Fruit fly (Drosophila melanogaster) whole organism, wandering third instar larva: ENCODE measurements around the gene uif.

Experiments
- Dfd ChIP-seq: fragments of >200 bp; optimal IDR thresholded peaks from 2 replicates; lab custom pipeline; 2017; ENCODE audit warnings: missing biosample characterization, missing genetic modification characterization
- GATAd ChIP-seq: sonication (Bioruptor generic); optimal IDR thresholded peaks from 2 replicates; lab custom pipeline; 2016; ENCODE audit warnings: missing biosample characterization, missing genetic modification characterization
- HLH106 ChIP-seq: fragments of 200-800 bp; optimal IDR thresholded peaks from 3 replicates; lab custom pipeline; 2019; ENCODE audit warnings: missing biosample characterization, mild to moderate bottlenecking, missing genetic modification characterization, moderate library complexity
- Hnf4 ChIP-seq: fragments of 200-800 bp; sonication (Bioruptor generic); optimal IDR thresholded peaks from 2 replicates; lab custom pipeline; 2016; ENCODE audit warnings: missing biosample characterization, mild to moderate bottlenecking, missing genetic modification characterization
- Hr78 ChIP-seq: fragments of >200 bp; optimal IDR thresholded peaks from 2 replicates; lab custom pipeline; 2017; ENCODE audit warnings: missing biosample characterization, missing genetic modification characterization
- Hr83 ChIP-seq: fragments of 200-300 bp; sonication (Bioruptor generic); optimal IDR thresholded peaks from 2 replicates; lab custom pipeline; 2016; ENCODE audit warnings: missing biosample characterization, mild to moderate bottlenecking, missing genetic modification characterization, moderate library complexity; ENCODE audit not compliant: poor library complexity, severe bottlenecking
- Myc ChIP-seq: fragments of >200 bp; optimal IDR thresholded peaks from 2 replicates; lab custom pipeline; 2017
- N ChIP-seq: fragments of >200 bp; optimal IDR thresholded peaks from 2 replicates; lab custom pipeline; 2018; ENCODE audit warnings: missing biosample characterization, missing external identifiers, missing genetic modification characterization
- dl ChIP-seq, 2 experiments: fragments of 175-275, 200-275 bp in 1 of 2; fragments of 200-275 bp in 1 of 2; sonication (Bioruptor generic); optimal IDR thresholded peaks; lab custom pipeline; 2018; ENCODE audit warnings: mild to moderate bottlenecking in 2 of 2, missing biosample characterization in 2 of 2, missing genetic modification characterization in 2 of 2, moderate library complexity in 2 of 2; ENCODE audit not compliant: partially characterized antibody in 2 of 2, insufficient read depth in 1 of 2
- foxo ChIP-seq, 2 experiments: fragments of 200-800 bp; sonication (Bioruptor generic); optimal IDR thresholded peaks; 2 replicates in 1 of 2; 3 replicates in 1 of 2; lab custom pipeline; 2016 to 2017; ENCODE audit warnings: missing biosample characterization in 2 of 2, missing genetic modification characterization in 2 of 2
- fru ChIP-seq: fragments of 200-800 bp; sonication (Bioruptor generic); optimal IDR thresholded peaks from 3 replicates; lab custom pipeline; 2016; ENCODE audit warnings: missing biosample characterization, mild to moderate bottlenecking, missing genetic modification characterization
- h ChIP-seq: fragments of 200-800 bp; sonication (Bioruptor generic); optimal IDR thresholded peaks from 3 replicates; lab custom pipeline; 2016; ENCODE audit warnings: missing biosample characterization, mild to moderate bottlenecking, missing genetic modification characterization
- sage ChIP-seq: fragments of 200-800 bp; sonication (Bioruptor generic); optimal IDR thresholded peaks from 2 replicates; lab custom pipeline; 2016; ENCODE audit warnings: missing biosample characterization, mild to moderate bottlenecking, missing genetic modification characterization
- usp ChIP-seq: fragments of >200 bp; optimal IDR thresholded peaks from 2 replicates; lab custom pipeline; 2017; ENCODE audit warnings: missing biosample characterization, missing genetic modification characterization

DNA sequence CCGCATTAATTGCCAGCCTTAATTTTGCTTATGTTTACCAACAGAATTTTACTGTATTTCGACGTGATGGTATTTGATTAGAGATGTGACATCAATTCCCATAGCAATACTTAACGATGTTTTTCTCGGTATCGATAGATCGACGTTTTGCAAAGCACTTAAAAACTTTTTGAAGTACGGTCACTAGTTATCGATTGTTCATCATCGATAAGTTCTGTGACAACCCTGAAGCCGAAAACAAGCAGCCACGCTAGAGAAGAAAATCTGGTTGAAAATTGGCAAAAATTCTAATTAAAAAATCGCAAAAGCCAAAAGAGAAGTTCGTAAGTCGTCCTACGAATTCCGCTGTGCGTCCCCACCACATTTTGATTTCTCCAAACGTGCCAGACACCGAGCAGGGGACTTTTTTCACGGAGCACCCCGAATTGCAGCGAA lies 22.4 kb upstream of the uif start, which contains the start of the genes Rab30 and Caper:
- TF ChIP-seq Dfd (GFP tag; lab: Kevin White, UChicago) (no peak), Hnf4 (GFP tag; lab: Kevin White, UChicago) (peak; percentile 90), GATAd (GFP tag; lab: Kevin White, UChicago) (peak; percentile 39), h (peak; percentile 74), Myc (lab: Kevin White, UChicago) (no peak), Hr83 (GFP tag; lab: Kevin White, UChicago) (peak; percentile 82), dl (GFP tag; optimal IDR thresholded peaks at IDR 0.05; lab: Kevin White, UChicago; ENCODE audit: insufficient read depth in 1 of 2, partially characterized antibody in 2 of 2) (no peak), N (no peak), usp (GFP tag; lab: Kevin White, UChicago) (no peak), foxo (GFP tag; optimal IDR thresholded peaks at IDR 0.05; lab: Kevin White, UChicago) (peak; percentile 2 to 61), HLH106 (tag; lab: Kevin White, UChicago) (peak; percentile 51), fru (GFP tag; lab: Kevin White, UChicago) (peak; percentile 45), Hr78 (no peak), sage (GFP tag; lab: Kevin White, UChicago) (no peak)
